Fruit fly (Drosophila melanogaster) whole organism, embryonic: ENCODE data around the gene BuGZ.

Source experiments
- Abd-B ChIP-seq: fragments of 200-800 bp; sonication (Bioruptor generic); optimal IDR thresholded peaks from 2 replicates; lab custom pipeline; 2018; ENCODE audit warnings: missing biosample characterization, mild to moderate bottlenecking, missing genetic modification characterization, moderate library complexity
- Bgb ChIP-seq: fragments of 200-800 bp; sonication (Bioruptor generic); IDR thresholded peaks from 2 replicates; pipeline ENCODE4 v1.3.6; 2022; ENCODE audit warnings: missing biosample characterization, missing genetic modification characterization; ENCODE audit not compliant: partially characterized antibody
- CG1602 ChIP-seq: fragments of 200-800 bp; sonication (Bioruptor generic); optimal IDR thresholded peaks from 3 replicates; lab custom pipeline; 2016; ENCODE audit warnings: missing biosample characterization, missing genetic modification characterization
- CG32532 ChIP-seq: fragments of 200-800 bp; sonication (Bioruptor generic); IDR thresholded peaks from 2 replicates; pipeline ENCODE4 v1.3.6; 2022; ENCODE audit warnings: missing biosample characterization, missing genetic modification characterization
- CG3838 ChIP-seq: fragments of 200-800 bp; sonication (Bioruptor generic); optimal IDR thresholded peaks from 3 replicates; lab custom pipeline; 2016; ENCODE audit warnings: missing biosample characterization, missing genetic modification characterization
- CG42726 ChIP-seq: fragments of 200-800 bp; sonication (Bioruptor generic); IDR thresholded peaks from 2 replicates; pipeline ENCODE4 v1.3.6; 2022; ENCODE audit warnings: missing biosample characterization, missing genetic modification characterization; ENCODE audit not compliant: partially characterized antibody
- CG8089 ChIP-seq: fragments of 200-800 bp; sonication (Bioruptor generic); optimal IDR thresholded peaks from 3 replicates; lab custom pipeline; 2016; ENCODE audit warnings: missing biosample characterization, missing genetic modification characterization
- cwo ChIP-seq: fragments of 200-800 bp; sonication (Bioruptor generic); optimal IDR thresholded peaks from 3 replicates; lab custom pipeline; 2017; ENCODE audit warnings: missing biosample characterization, missing genetic modification characterization, mild to moderate bottlenecking, moderate library complexity, missing genetic modification reagents
- gce ChIP-seq: fragments of 200-800 bp; sonication (Bioruptor generic); IDR thresholded peaks from 3 replicates; pipeline ENCODE4 v1.3.6; 2022; ENCODE audit warnings: missing biosample characterization, missing genetic modification characterization
- gro ChIP-seq: fragments of 200-800 bp; sonication (Bioruptor generic); optimal IDR thresholded peaks from 2 replicates; lab custom pipeline; 2016; ENCODE audit warnings: missing biosample characterization, missing genetic modification characterization
- mld ChIP-seq: fragments of 200-800 bp; sonication (Bioruptor generic); IDR thresholded peaks from 3 replicates; pipeline ENCODE4 v1.3.6; 2022; ENCODE audit warnings: missing biosample characterization, missing genetic modification characterization; ENCODE audit not compliant: partially characterized antibody

DNA sequence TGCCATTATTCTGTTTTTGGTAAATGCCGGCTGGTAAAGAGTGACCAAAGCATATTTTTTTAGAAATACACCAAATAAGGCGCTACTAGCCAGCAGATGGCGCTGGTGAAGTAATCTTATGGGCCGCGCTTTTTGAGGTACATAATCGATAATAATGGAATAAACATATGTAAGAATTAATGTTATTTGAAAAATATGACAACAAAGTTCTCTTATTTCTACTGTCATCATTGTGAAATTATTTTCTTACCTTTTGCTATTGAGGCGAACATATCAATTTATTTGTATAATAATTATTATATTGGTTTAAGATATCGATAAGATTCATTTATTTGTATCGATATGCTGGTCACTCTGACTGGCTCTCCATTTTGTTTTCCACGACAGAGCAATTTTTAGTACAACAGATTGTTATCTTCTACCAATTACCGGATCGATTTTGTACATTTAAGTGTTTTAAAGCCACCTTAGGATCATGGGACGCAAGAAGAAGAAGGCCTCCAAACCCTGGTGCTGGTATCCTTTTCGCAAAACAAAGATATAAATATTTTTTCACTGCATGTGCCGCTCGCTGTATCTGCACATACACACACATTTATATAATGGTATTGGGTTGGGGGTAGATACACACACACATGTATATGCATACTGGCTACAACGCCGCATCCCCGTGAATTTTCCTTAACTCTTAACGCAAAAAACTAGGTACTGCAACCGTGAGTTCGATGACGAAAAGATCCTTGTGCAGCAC, at the start of gene BuGZ, which contains the start of gene LSm7:
- TF ChIP-seq CG32532 (GFP tag; lab: Robert Waterston, UW) (peak; percentile 34; the same call in 1 of the 2 replicates), CG8089 (GFP tag; lab: Kevin White, UChicago) (no peak), CG3838 (GFP tag; lab: Kevin White, UChicago) (no peak), mld (GFP tag; lab: Robert Waterston, UW) (no peak), gro (GFP tag; lab: Kevin White, UChicago) (no peak), Bgb (peak; percentile 43; the same call in 1 of the 2 replicates), Abd-B (GFP tag; lab: Kevin White, UChicago) (no peak), gce (GFP tag; lab: Robert Waterston, UW) (no peak), CG1602 (GFP tag; lab: Kevin White, UChicago) (peak; percentile 13), CG42726 (no peak), cwo (no peak)
